Fruit fly (Drosophila melanogaster): Measurements from ENCODE around the gene Gmap.
A peak's percentile ranks its signal among the peaks of the same experiment; 100 is the strongest.

Gene Gmap

DNA sequence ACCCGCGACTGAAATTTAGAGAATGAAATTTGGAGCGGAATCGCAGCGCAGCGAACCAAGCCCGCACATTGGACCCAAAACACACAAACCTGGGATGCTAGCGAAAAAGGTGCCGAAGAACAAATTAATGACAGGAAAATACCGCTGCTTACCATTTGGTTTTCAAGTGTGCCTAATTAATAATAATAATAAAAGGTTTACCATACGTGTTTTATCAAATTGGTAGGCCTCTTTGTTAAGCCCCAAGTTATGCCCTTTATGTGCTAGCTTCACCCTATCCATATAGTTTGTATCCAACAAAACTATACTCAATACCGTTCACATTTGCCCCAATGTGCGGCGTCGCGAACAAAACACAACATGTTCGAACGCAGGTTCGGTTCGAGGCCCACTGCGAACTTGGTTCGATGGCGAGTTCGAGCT lies 67.5 kb downstream of the Gmap start, which contains the start of gene Ac13E (continued):
- TF ChIP-seq CG1621 (tag; optimal IDR thresholded peaks at IDR 0.05) (peak; percentile 90), Hr38 (GFP tag; optimal IDR thresholded peaks at IDR 0.05) (no peak), CG6854 (GFP tag; optimal IDR thresholded peaks at IDR 0.05) (peak; percentile 88), CG8632 (GFP tag; optimal IDR thresholded peaks at IDR 0.05) (peak; percentile 91), dac (GFP tag; optimal IDR thresholded peaks at IDR 0.05) (peak; percentile 91), CG32006 (GFP tag; optimal IDR thresholded peaks at IDR 0.05) (peak; percentile 95), Smox (GFP tag; optimal IDR thresholded peaks at IDR 0.05) (peak; percentile 93), fd85E (GFP tag; optimal IDR thresholded peaks at IDR 0.05) (peak; percentile 78), OdsH (GFP tag; optimal IDR thresholded peaks at IDR 0.05) (peak; percentile 93), Eip93F (GFP tag; optimal IDR thresholded peaks at IDR 0.05) (peak; percentile 76), lz (GFP tag; optimal IDR thresholded peaks at IDR 0.05) (peak; percentile 95), spab (GFP tag; optimal IDR thresholded peaks at IDR 0.05) (peak; percentile 88), eg (GFP tag; IDR thresholded peaks at IDR 0.05) (peak; percentile 83), CG10669 (GFP tag; optimal IDR thresholded peaks at IDR 0.05) (peak; percentile 91), Met (GFP tag; optimal IDR thresholded peaks at IDR 0.05) (peak; percentile 94), net (GFP tag; optimal IDR thresholded peaks at IDR 0.05) (peak; percentile 95)

DNA sequence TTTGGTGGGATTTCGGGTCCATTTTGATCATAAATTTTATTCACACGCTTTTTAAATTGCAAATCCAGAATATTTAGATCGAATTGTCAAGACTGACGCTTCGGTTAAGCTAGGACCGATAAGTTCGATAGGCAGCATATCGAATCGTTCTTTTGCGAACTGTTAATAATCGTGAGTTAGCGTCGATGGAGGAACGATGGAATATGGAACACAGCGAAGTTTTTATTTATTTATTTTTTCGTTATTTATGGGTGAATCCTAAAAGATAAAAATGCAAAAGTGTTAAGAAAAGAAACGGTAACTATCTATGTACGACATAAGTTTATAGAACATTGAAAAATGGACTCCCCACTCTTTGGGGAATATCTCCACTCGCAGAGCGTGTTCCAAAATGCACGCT lies 69.2 kb downstream of the Gmap start, which contains the start of gene CG42300:
Gene CG42300, minus strand, starts transcription at position 101 of the 400 bp plus-strand sequence.
- TF ChIP-seq CG9139 (GFP tag; optimal IDR thresholded peaks at IDR 0.05): no peak
- TF ChIP-seq topi (GFP tag; optimal IDR thresholded peaks at IDR 0.05): no peak
- TF ChIP-seq Ets21C (GFP tag; optimal IDR thresholded peaks at IDR 0.05): no peak
